Fruit fly (Drosophila melanogaster) whole organism, embryonic: Measurements from ENCODE around the gene Mst98Cb.

Experiments used
- Antp ChIP-seq: fragments of 200-800 bp; sonication (Bioruptor generic); optimal IDR thresholded peaks from 3 replicates; lab custom pipeline; 2016; ENCODE audit warnings: missing biosample characterization, missing genetic modification characterization
- CG11093 ChIP-seq: fragments of 200-800 bp; sonication (Bioruptor generic); IDR thresholded peaks from 3 replicates; pipeline ENCODE4 v1.3.6; 2022; ENCODE audit warnings: missing biosample characterization, missing genetic modification characterization
- CG6854 ChIP-seq: fragments of 200-800 bp; sonication (Bioruptor generic); optimal IDR thresholded peaks from 3 replicates; lab custom pipeline; 2017; ENCODE audit warnings: missing biosample characterization, mild to moderate bottlenecking, missing genetic modification characterization
- HLH3B ChIP-seq: fragments of 200-800 bp; sonication (Bioruptor generic); IDR thresholded peaks from 2 replicates; pipeline ENCODE4 v1.3.6; 2022; ENCODE audit warnings: missing biosample characterization, missing genetic modification characterization
- Hr39 ChIP-seq: fragments of >200 bp; optimal IDR thresholded peaks from 2 replicates; lab custom pipeline; 2017
- MTF-1 ChIP-seq: fragments of 200-800 bp; sonication (Bioruptor generic); optimal IDR thresholded peaks from 2 replicates; lab custom pipeline; 2018; ENCODE audit warnings: missing biosample characterization, mild to moderate bottlenecking, missing genetic modification characterization, borderline replicate concordance
- Sin3A ChIP-seq: fragments of >200 bp; optimal IDR thresholded peaks from 2 replicates; lab custom pipeline; 2018
- ind ChIP-seq: fragments of 200-800 bp; sonication (Bioruptor generic); optimal IDR thresholded peaks from 3 replicates; lab custom pipeline; 2016; ENCODE audit warnings: missing biosample characterization, missing genetic modification characterization
- nom ChIP-seq: fragments of 200-800 bp; sonication (Bioruptor generic); optimal IDR thresholded peaks from 2 replicates; lab custom pipeline; 2017; ENCODE audit warnings: missing biosample characterization, missing genetic modification characterization, mild to moderate bottlenecking, moderate library complexity, missing genetic modification reagents
- shn ChIP-seq: fragments of 200-800 bp; sonication (Bioruptor generic); optimal IDR thresholded peaks from 3 replicates; lab custom pipeline; 2016; ENCODE audit warnings: missing biosample characterization, missing genetic modification characterization
- unc-4 ChIP-seq: fragments of 200-800 bp; sonication (Bioruptor generic); IDR thresholded peaks from 2 replicates; pipeline ENCODE4 v1.3.6; 2022; ENCODE audit warnings: missing biosample characterization, missing genetic modification characterization; ENCODE audit not compliant: partially characterized antibody
- wdn ChIP-seq: fragments of 200-800 bp; sonication (Bioruptor generic); IDR thresholded peaks from 2 replicates; pipeline ENCODE4 v1.3.6; 2022; ENCODE audit warnings: missing biosample characterization, missing genetic modification characterization
- wek ChIP-seq: fragments of 200-800 bp; sonication (Bioruptor generic); optimal IDR thresholded peaks from 3 replicates; lab custom pipeline; 2018; ENCODE audit warnings: missing biosample characterization, mild to moderate bottlenecking, missing genetic modification characterization, moderate library complexity

DNA sequence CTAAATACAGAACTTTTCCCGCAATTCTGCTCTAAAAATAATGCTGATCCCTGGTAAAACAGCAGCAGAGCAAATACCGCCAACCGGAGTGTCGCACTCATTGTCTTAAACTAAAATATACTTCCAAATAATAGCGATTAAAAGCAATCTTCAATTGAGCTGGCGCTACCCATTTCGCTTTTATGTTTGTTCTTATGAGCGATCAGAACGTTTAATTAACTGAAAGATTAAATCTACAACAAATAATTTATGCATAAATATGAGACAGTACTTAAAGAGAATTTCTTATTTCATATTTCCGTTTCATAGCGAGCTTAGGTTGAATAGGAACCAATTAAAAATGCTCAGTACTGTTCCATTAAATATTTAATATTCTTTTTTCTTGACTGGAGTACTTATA, 29.1 kb upstream of the Mst98Cb start, which contains the start of gene CG43125:
- TF ChIP-seq MTF-1 (no peak), CG11093 (GFP tag; lab: Robert Waterston, UW) (no peak), HLH3B (GFP tag; lab: Robert Waterston, UW) (no peak), unc-4 (GFP tag; lab: Robert Waterston, UW) (no peak), Antp (GFP tag; lab: Kevin White, UChicago) (no peak), ind (no peak), wek (GFP tag; lab: Kevin White, UChicago) (no peak), nom (GFP tag; lab: Kevin White, UChicago) (no peak), Hr39 (lab: Kevin White, UChicago) (no peak), CG6854 (no peak), Sin3A (no peak), shn (GFP tag; lab: Kevin White, UChicago) (no peak), wdn (GFP tag; lab: Robert Waterston, UW) (no peak)
